Fruit fly (Drosophila melanogaster) whole organism: ENCODE results near the gene PolD1.
A peak's percentile ranks its signal among the peaks of the same experiment; 100 is the strongest.

Source experiments
- CG8478 ChIP-seq: fragments of >200 bp; optimal IDR thresholded peaks from 2 replicates; lab custom pipeline; 2018; ENCODE audit warnings: inconsistent platforms
- Dll ChIP-seq: fragments of >200 bp; optimal IDR thresholded peaks from 2 replicates; lab custom pipeline; 2017
- EcR ChIP-seq, 2 experiments: fragments of >200 bp; optimal IDR thresholded peaks; 2 replicates each; lab custom pipeline; 2017; ENCODE audit warnings: missing biosample characterization in 2 of 2, missing genetic modification characterization in 2 of 2, missing genetic modification reagents in 2 of 2
- pan ChIP-seq: fragments of >200 bp; optimal IDR thresholded peaks from 2 replicates; lab custom pipeline; 2017
- psq ChIP-seq: fragments of >200 bp; optimal IDR thresholded peaks from 2 replicates; lab custom pipeline; 2017
- usp ChIP-seq: fragments of >200 bp; optimal IDR thresholded peaks from 2 replicates; lab custom pipeline; 2017; ENCODE audit warnings: missing biosample characterization, missing genetic modification characterization, mixed read lengths

PolD1 gene

dm6 chr3L:16011319-16012210 is 23.9 kb upstream of the PolD1 start, which contains the start of gene mib1:
Gene mib1 (minus strand): TSS chr3L:16011812.
- peak; percentile 3 for TF ChIP-seq CG8478 (lab: Kevin White, UChicago)
- no peak for TF ChIP-seq usp
- no peak for TF ChIP-seq Dll (lab: Kevin White, UChicago)
- TF ChIP-seq psq (lab: Kevin White, UChicago), result no peak
- no peak for TF ChIP-seq EcR (GFP tag; optimal IDR thresholded peaks at IDR 0.05; lab: Kevin White, UChicago)
- TF ChIP-seq pan (lab: Kevin White, UChicago), result no peak

- no peak for TF ChIP-seq usp
- no peak for TF ChIP-seq EcR (GFP tag; optimal IDR thresholded peaks at IDR 0.05; lab: Kevin White, UChicago)
- no peak for TF ChIP-seq pan (lab: Kevin White, UChicago)
- no peak for TF ChIP-seq psq (lab: Kevin White, UChicago)
- TF ChIP-seq Dll (lab: Kevin White, UChicago), result no peak
- TF ChIP-seq CG8478 (lab: Kevin White, UChicago), result no peak
These were observed 22.6 kb upstream of the PolD1 start for dm6 chr3L:16010176-16010575.

- TF ChIP-seq Dll (lab: Kevin White, UChicago) (no peak), usp (no peak), EcR (GFP tag; optimal IDR thresholded peaks at IDR 0.05; lab: Kevin White, UChicago) (no peak), pan (lab: Kevin White, UChicago) (no peak)
These were observed 17.0 kb upstream of the PolD1 start, which contains the start of the genes hzg and mRpS31 for dm6 chr3L:16004401-16005237. Gene hzg (minus strand): TSS chr3L:16004736. Gene mRpS31 (plus strand): TSS chr3L:16005193.

dm6 chr3L:16002116-16002716 is 14.6 kb upstream of the PolD1 start:
- TF ChIP-seq EcR (GFP tag; optimal IDR thresholded peaks at IDR 0.05; lab: Kevin White, UChicago) (no peak), usp (no peak), pan (lab: Kevin White, UChicago) (no peak), Dll (lab: Kevin White, UChicago) (no peak)

DNA sequence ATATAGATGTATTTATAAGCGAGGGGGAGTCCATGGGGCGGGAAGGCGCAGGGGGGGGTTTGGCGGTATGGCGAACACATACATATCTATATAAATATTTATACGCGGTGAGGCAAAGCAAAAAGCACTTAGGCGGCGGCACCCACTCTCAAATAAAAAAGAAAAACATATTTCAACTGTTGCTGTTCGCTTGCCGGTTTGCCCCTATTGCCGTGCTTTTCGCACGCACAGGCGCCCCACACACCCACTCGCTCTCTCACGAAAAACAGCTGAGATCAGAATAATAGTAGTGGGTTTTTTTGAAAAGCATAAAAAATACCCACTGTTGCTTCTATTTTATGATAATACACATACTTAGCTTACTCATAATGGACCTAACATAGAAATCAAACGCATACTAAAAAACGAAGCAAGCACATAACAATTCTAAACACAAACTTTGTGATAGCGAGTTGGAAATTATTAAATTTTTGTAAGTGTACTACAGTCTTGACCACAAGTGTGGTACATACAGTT is 13.6 kb upstream of the PolD1 start:
- no peak for TF ChIP-seq EcR (GFP tag; optimal IDR thresholded peaks at IDR 0.05; lab: Kevin White, UChicago)
- no peak for TF ChIP-seq pan (lab: Kevin White, UChicago)

dm6 chr3L:15999358-16000005 is 11.9 kb upstream of the PolD1 start:
- no peak for TF ChIP-seq pan (lab: Kevin White, UChicago)
- TF ChIP-seq Dll (lab: Kevin White, UChicago), result no peak
- no peak for TF ChIP-seq CG8478 (lab: Kevin White, UChicago)
- no peak for TF ChIP-seq psq (lab: Kevin White, UChicago)
- no peak for TF ChIP-seq EcR (GFP tag; optimal IDR thresholded peaks at IDR 0.05; lab: Kevin White, UChicago)
- TF ChIP-seq usp, result no peak

DNA sequence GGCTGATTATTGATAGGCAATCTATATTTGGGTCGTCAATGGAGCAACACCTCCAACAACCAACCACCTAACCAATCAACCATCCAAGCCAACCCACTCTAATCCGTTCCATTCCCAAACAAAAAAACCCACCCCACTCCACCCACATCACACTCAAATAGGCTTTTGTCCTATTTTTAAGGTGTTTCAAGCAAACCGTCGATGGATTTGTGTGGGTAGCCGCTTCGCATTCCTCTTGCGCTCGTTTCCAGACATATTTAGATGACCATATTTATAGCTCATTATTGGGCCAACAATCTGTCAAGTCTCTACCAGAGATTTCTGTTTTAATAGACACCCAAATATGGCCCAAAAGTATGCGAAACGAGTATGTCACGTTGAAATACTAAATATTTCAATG is 10.6 kb upstream of the PolD1 start:
- no peak for TF ChIP-seq psq (lab: Kevin White, UChicago)
- TF ChIP-seq CG8478 (lab: Kevin White, UChicago), result no peak
- TF ChIP-seq Dll (lab: Kevin White, UChicago), result no peak
- no peak for TF ChIP-seq usp
- no peak for TF ChIP-seq pan (lab: Kevin White, UChicago)
- TF ChIP-seq EcR (GFP tag; optimal IDR thresholded peaks at IDR 0.05; lab: Kevin White, UChicago), result no peak

DNA sequence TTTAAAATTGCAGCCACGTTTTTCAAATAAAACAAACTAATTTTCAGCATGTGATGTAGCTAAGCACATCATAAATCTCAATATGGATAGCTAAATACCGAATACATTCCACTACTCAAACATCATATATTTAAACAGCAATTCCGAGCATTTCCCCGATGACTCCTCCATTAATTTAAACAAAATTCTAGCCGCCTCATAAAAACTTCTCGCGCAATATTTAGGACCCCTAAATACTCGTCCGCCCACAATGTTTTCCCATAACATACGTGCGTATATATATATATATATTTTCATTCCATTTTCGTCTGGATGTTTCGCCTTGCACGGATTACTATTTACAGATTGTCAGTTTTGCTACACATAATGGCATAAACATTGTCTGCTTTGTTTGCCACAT is 8.4 kb upstream of the PolD1 start:
- TF ChIP-seq psq (lab: Kevin White, UChicago) (no peak), Dll (lab: Kevin White, UChicago) (no peak), usp (no peak), EcR (GFP tag; optimal IDR thresholded peaks at IDR 0.05; lab: Kevin White, UChicago) (no peak), CG8478 (lab: Kevin White, UChicago) (no peak), pan (lab: Kevin White, UChicago) (no peak)

dm6 chr3L:15988039-15988546 is 478 bp upstream of the PolD1 start, which contains the start of gene Hip14:
Gene Hip14 (plus strand): TSS chr3L:15988236.
- TF ChIP-seq usp (no peak), pan (lab: Kevin White, UChicago) (no peak), EcR (GFP tag; optimal IDR thresholded peaks at IDR 0.05; lab: Kevin White, UChicago) (no peak), psq (lab: Kevin White, UChicago) (no peak), Dll (lab: Kevin White, UChicago) (no peak)

dm6 chr3L:15982783-15983432 is 4.7 kb downstream of the PolD1 start, which contains the start of the genes brm and Arl1:
Gene brm (minus strand): TSS chr3L:15982869.
Gene Arl1 (plus strand): TSS chr3L:15983135.
- TF ChIP-seq Dll (lab: Kevin White, UChicago) (no peak), pan (lab: Kevin White, UChicago) (no peak), psq (lab: Kevin White, UChicago) (no peak)
